Fruit fly (Drosophila melanogaster): ENCODE measurements around the gene Proc.

Gene Proc

dm6 chr2L:7851609-7852008 lies 19.6 kb downstream of the Proc start (continued):
- TF ChIP-seq CG2120 (GFP tag; optimal IDR thresholded peaks at IDR 0.05) (peak; percentile 33), Sox100B (GFP tag; optimal IDR thresholded peaks at IDR 0.05) (peak; percentile 8), knrl (GFP tag; IDR thresholded peaks at IDR 0.05; ENCODE audit: partially characterized antibody) (no peak), CG7839 (tag; optimal IDR thresholded peaks at IDR 0.05) (peak; percentile 51), CG9215 (GFP tag; IDR thresholded peaks at IDR 0.05) (peak; percentile 32; the same call in 1 of the 2 replicates), Dref (GFP tag; IDR thresholded peaks at IDR 0.05) (no peak), corto (GFP tag; optimal IDR thresholded peaks at IDR 0.05) (no peak), crp (GFP tag; optimal IDR thresholded peaks at IDR 0.05) (no peak), toy (GFP tag; IDR thresholded peaks at IDR 0.05) (no peak), sug (tag; optimal IDR thresholded peaks at IDR 0.05) (no peak), CG15514 (GFP tag; optimal IDR thresholded peaks at IDR 0.05) (no peak), CG1603 (tag; optimal IDR thresholded peaks at IDR 0.05) (peak; percentile 24), gem (tag; optimal IDR thresholded peaks at IDR 0.05) (peak; percentile 70), gcm2 (GFP tag; optimal IDR thresholded peaks at IDR 0.05) (no peak), CG7556 (GFP tag; optimal IDR thresholded peaks at IDR 0.05) (peak; percentile 53), CG8281 (tag; optimal IDR thresholded peaks at IDR 0.05) (no peak), Abd-B (GFP tag; optimal IDR thresholded peaks at IDR 0.05) (peak; percentile 14), CG15011 (GFP tag; optimal IDR thresholded peaks at IDR 0.05) (no peak), CoRest (tag; optimal IDR thresholded peaks at IDR 0.05) (peak; percentile 31), Meics (GFP tag; optimal IDR thresholded peaks at IDR 0.05) (peak; percentile 44), PHDP (tag; optimal IDR thresholded peaks at IDR 0.05) (peak; percentile 43), pb (GFP tag; optimal IDR thresholded peaks at IDR 0.05) (no peak), CG8388 (GFP tag; optimal IDR thresholded peaks at IDR 0.05) (peak; percentile 28), pan (optimal IDR thresholded peaks at IDR 0.05) (no peak), pan (GFP tag; optimal IDR thresholded peaks at IDR 0.05 in 1 of 2, IDR thresholded peaks at IDR 0.05 in 1 of 2) (no peak), bcd (GFP tag; optimal IDR thresholded peaks at IDR 0.05) (peak; percentile 15), dpn (GFP tag; optimal IDR thresholded peaks at IDR 0.05) (no peak), abd-A (tag; optimal IDR thresholded peaks at IDR 0.05) (no peak), CTCF (GFP tag; optimal IDR thresholded peaks at IDR 0.05) (no peak), cato (GFP tag; optimal IDR thresholded peaks at IDR 0.05; ENCODE audit: borderline replicate concordance) (no peak), CG4328 (GFP tag; optimal IDR thresholded peaks at IDR 0.05) (no peak), CG2875 (GFP tag; optimal IDR thresholded peaks at IDR 0.05) (no peak), Dbx (GFP tag; IDR thresholded peaks at IDR 0.05) (no peak), wek (GFP tag; optimal IDR thresholded peaks at IDR 0.05) (no peak), nau (GFP tag; optimal IDR thresholded peaks at IDR 0.05) (no peak), CG42726 (GFP tag; IDR thresholded peaks at IDR 0.05; ENCODE audit: partially characterized antibody) (no peak), chinmo (GFP tag; IDR thresholded peaks at IDR 0.05; ENCODE audit: partially characterized antibody) (no peak), Rfx (GFP tag; IDR thresholded peaks at IDR 0.05) (no peak), Hand (GFP tag; optimal IDR thresholded peaks at IDR 0.05) (no peak)

- TF ChIP-seq CG4424 (GFP tag; optimal IDR thresholded peaks at IDR 0.05) (no peak), NFAT (GFP tag; IDR thresholded peaks at IDR 0.05) (no peak), abd-A (tag; optimal IDR thresholded peaks at IDR 0.05) (peak; percentile 94), CG17359 (tag; optimal IDR thresholded peaks at IDR 0.05) (no peak), p53 (GFP tag; optimal IDR thresholded peaks at IDR 0.05) (no peak), odd (GFP tag; optimal IDR thresholded peaks at IDR 0.05) (no peak), CG13894 (tag; optimal IDR thresholded peaks at IDR 0.05) (peak; percentile 41), mam (GFP tag; optimal IDR thresholded peaks at IDR 0.05) (no peak), Med (GFP tag) (peak; percentile 61), yki (optimal IDR thresholded peaks at IDR 0.05) (no peak), CG10209 (GFP tag; optimal IDR thresholded peaks at IDR 0.05) (no peak), amos (GFP tag; IDR thresholded peaks at IDR 0.05; ENCODE audit: partially characterized antibody) (no peak), ATbp (GFP tag; optimal IDR thresholded peaks at IDR 0.05) (no peak), Sox100B (GFP tag; optimal IDR thresholded peaks at IDR 0.05) (no peak), fru (optimal IDR thresholded peaks at IDR 0.05) (no peak), Hey (tag; optimal IDR thresholded peaks at IDR 0.05) (peak; percentile 49)
Observed at dm6 chr2L:7850406-7850805, 20.8 kb downstream of the Proc start.

Measured in whole organism, embryonic.